Fruit fly (Drosophila melanogaster) whole organism: ENCODE data around the gene CG34328.

Experiments
- CG8478 ChIP-seq: fragments of >200 bp; optimal IDR thresholded peaks from 2 replicates; lab custom pipeline; 2018; ENCODE audit warnings: inconsistent platforms
- Dll ChIP-seq: fragments of >200 bp; optimal IDR thresholded peaks from 2 replicates; lab custom pipeline; 2017
- EcR ChIP-seq, 2 experiments: fragments of >200 bp; optimal IDR thresholded peaks; 2 replicates each; lab custom pipeline; 2017; ENCODE audit warnings: missing biosample characterization in 2 of 2, missing genetic modification characterization in 2 of 2, missing genetic modification reagents in 2 of 2
- pan ChIP-seq: fragments of >200 bp; optimal IDR thresholded peaks from 2 replicates; lab custom pipeline; 2017
- psq ChIP-seq: fragments of >200 bp; optimal IDR thresholded peaks from 2 replicates; lab custom pipeline; 2017
- usp ChIP-seq: fragments of >200 bp; optimal IDR thresholded peaks from 2 replicates; lab custom pipeline; 2017; ENCODE audit warnings: missing biosample characterization, missing genetic modification characterization, mixed read lengths

The CG34328 gene

dm6 chrX:18350609-18351008 is 49.3 kb downstream of the CG34328 start:
- TF ChIP-seq psq: no peak
- TF ChIP-seq usp: no peak
- TF ChIP-seq pan (lab: Kevin White, UChicago): no peak
- no peak for TF ChIP-seq Dll (lab: Kevin White, UChicago)
- TF ChIP-seq EcR (GFP tag; optimal IDR thresholded peaks at IDR 0.05; lab: Kevin White, UChicago): no peak
- TF ChIP-seq CG8478 (lab: Kevin White, UChicago): no peak
